Worm (Caenorhabditis elegans): ENCODE results near the gene abhd-5.2.

- no peak for TF ChIP-seq pqm-1 (tag; optimal IDR thresholded peaks at IDR 0.05)
- TF ChIP-seq ceh-19 (GFP tag; optimal IDR thresholded peaks at IDR 0.05) = no peak
- TF ChIP-seq ets-4 (tag; optimal IDR thresholded peaks at IDR 0.05) = no peak
- no peak for TF ChIP-seq tbx-2 (tag; optimal IDR thresholded peaks at IDR 0.05)
- no peak for TF ChIP-seq nfya-1 (tag; optimal IDR thresholded peaks at IDR 0.05)
- no peak for TF ChIP-seq fkh-10 (GFP tag; optimal IDR thresholded peaks at IDR 0.05)
- no peak for TF ChIP-seq ztf-16 (tag; optimal IDR thresholded peaks at IDR 0.05)
- TF ChIP-seq unc-55 (GFP tag; optimal IDR thresholded peaks at IDR 0.05) = no peak
Observed at ce11 chrV:4823323-4823682, 21.2 kb upstream of the abhd-5.2 start, which contains the start of gene adss-1.
